Fruit fly (Drosophila melanogaster) whole organism: Measurements from ENCODE around the gene CG9784.

Source experiments
- CG8478 ChIP-seq: fragments of >200 bp; optimal IDR thresholded peaks from 2 replicates; lab custom pipeline; 2018; ENCODE audit warnings: inconsistent platforms
- EcR ChIP-seq, 2 experiments: fragments of >200 bp; optimal IDR thresholded peaks; 2 replicates each; lab custom pipeline; 2017; ENCODE audit warnings: missing biosample characterization in 2 of 2, missing genetic modification characterization in 2 of 2, missing genetic modification reagents in 2 of 2
- pan ChIP-seq: fragments of >200 bp; optimal IDR thresholded peaks from 2 replicates; lab custom pipeline; 2017
- psq ChIP-seq: fragments of >200 bp; optimal IDR thresholded peaks from 2 replicates; lab custom pipeline; 2017

dm6 chrX:16621462-16621861 lies 22.4 kb upstream of the CG9784 start, which contains the start of gene CG9782:
- no peak for TF ChIP-seq CG8478 (lab: Kevin White, UChicago)
- no peak for TF ChIP-seq psq
- no peak for TF ChIP-seq EcR (GFP tag; optimal IDR thresholded peaks at IDR 0.05; lab: Kevin White, UChicago)
- TF ChIP-seq pan = no peak
